Worm (Caenorhabditis elegans) whole organism, L4 larva: ENCODE data around the gene his-40.

Experiments used
- D1046.2 ChIP-seq: fragments of 200-800 bp; sonication (Bioruptor generic); IDR thresholded peaks from 2 replicates; pipeline ENCODE4 v1.3.6; 2022; ENCODE audit warnings: missing genetic modification characterization, missing compliant biosample characterization
- T20F7.1 ChIP-seq: fragments of 200-800 bp; sonication (Bioruptor generic); optimal IDR thresholded peaks from 2 replicates; lab custom pipeline; 2018; ENCODE audit warnings: mild to moderate bottlenecking, missing genetic modification characterization, missing compliant biosample characterization
- Y48G9A.11 ChIP-seq: fragments of 200-800 bp; sonication (Bioruptor generic); IDR thresholded peaks from 2 replicates; pipeline ENCODE4 v1.3.6; 2022; ENCODE audit warnings: missing genetic modification reagents, missing genetic modification characterization, missing compliant biosample characterization
- Y75B8A.6 ChIP-seq: fragments of 200-800 bp; sonication (Bioruptor generic); IDR thresholded peaks from 2 replicates; pipeline ENCODE4 v1.3.6; 2022; ENCODE audit warnings: missing genetic modification reagents, missing genetic modification characterization, missing compliant biosample characterization
- ZK337.2 ChIP-seq: fragments of 200-800 bp; sonication (Bioruptor generic); IDR thresholded peaks from 2 replicates; pipeline ENCODE4 v1.3.6; 2022; ENCODE audit warnings: missing genetic modification reagents, missing genetic modification characterization, missing compliant biosample characterization
- arid-1 ChIP-seq: fragments of 200-800 bp; sonication (Bioruptor generic); conservative IDR thresholded peaks from 2 replicates; pipeline ENCODE4 v1.3.6; 2022; ENCODE audit warnings: missing genetic modification reagents, missing genetic modification characterization, missing compliant biosample characterization
- daf-12 ChIP-seq: fragments of 150-350 bp; optimal IDR thresholded peaks from 2 replicates; lab custom pipeline; 2014; ENCODE audit warnings: missing biosample characterization, missing genetic modification reagents, missing genetic modification characterization
- daf-19 ChIP-seq: fragments of 200-800 bp; sonication (Bioruptor generic); conservative IDR thresholded peaks from 2 replicates; pipeline ENCODE4 v1.3.6; 2022; ENCODE audit warnings: missing genetic modification characterization, missing compliant biosample characterization
- daf-8 ChIP-seq: fragments of 200-800 bp; sonication (Bioruptor generic); IDR thresholded peaks from 2 replicates; pipeline ENCODE4 v1.3.6; 2022; ENCODE audit warnings: missing genetic modification characterization, missing compliant biosample characterization
- dmd-6 ChIP-seq: fragments of 200-800 bp; sonication (Bioruptor generic); IDR thresholded peaks from 2 replicates; pipeline ENCODE4 v1.3.6; 2022; ENCODE audit warnings: missing genetic modification reagents, missing genetic modification characterization, missing compliant biosample characterization
- dmd-9 ChIP-seq: fragments of 200-800 bp; sonication (Bioruptor generic); IDR thresholded peaks from 2 replicates; pipeline ENCODE4 v1.3.6; 2022; ENCODE audit warnings: missing genetic modification reagents, missing genetic modification characterization, missing compliant biosample characterization
- egl-43 ChIP-seq: fragments of 200-800 bp; sonication (Bioruptor generic); IDR thresholded peaks from 2 replicates; pipeline ENCODE4 v1.3.6; 2022; ENCODE audit warnings: missing genetic modification reagents, missing genetic modification characterization, missing compliant biosample characterization
- fkh-10 ChIP-seq: fragments of 150-350 bp; optimal IDR thresholded peaks from 2 replicates; lab custom pipeline; 2014; ENCODE audit warnings: missing biosample characterization, missing genetic modification reagents, missing genetic modification characterization
- fos-1 ChIP-seq: fragments of 150-350 bp; optimal IDR thresholded peaks from 2 replicates; lab custom pipeline; 2014; ENCODE audit warnings: missing biosample characterization, missing genetic modification characterization
- hif-1 ChIP-seq, 2 experiments: sonication (generic microtip); optimal IDR thresholded peaks; 2 replicates each; lab custom pipeline; 2016 to 2017; ENCODE audit warnings: missing compliant biosample characterization in 2 of 2, missing genetic modification characterization in 2 of 2, missing genetic modification reagents in 2 of 2, missing genotype in 2 of 2, mild to moderate bottlenecking in 1 of 2
- hlh-11 ChIP-seq: fragments of 200-800 bp; sonication (Bioruptor generic); optimal IDR thresholded peaks from 2 replicates; lab custom pipeline; 2018; ENCODE audit warnings: mild to moderate bottlenecking, missing genetic modification characterization, missing compliant biosample characterization
- hlh-30 ChIP-seq: sonication (generic microtip); optimal IDR thresholded peaks from 2 replicates; lab custom pipeline; 2017; ENCODE audit warnings: antibody characterized with exemption, mild to moderate bottlenecking, missing genetic modification characterization, missing compliant biosample characterization; ENCODE audit not compliant: insufficient read depth
- jun-1 ChIP-seq: fragments of 150-350 bp; optimal IDR thresholded peaks from 2 replicates; lab custom pipeline; 2014; ENCODE audit warnings: missing biosample characterization, missing genetic modification reagents, missing genetic modification characterization
- lim-7 ChIP-seq: fragments of 200-800 bp; sonication (Bioruptor generic); IDR thresholded peaks from 2 replicates; pipeline ENCODE4 v1.3.6; 2022; ENCODE audit warnings: missing genetic modification characterization, missing compliant biosample characterization
- lin-1 ChIP-seq: fragments of 200-800 bp; sonication (Bioruptor generic); IDR thresholded peaks from 2 replicates; pipeline ENCODE4 v1.3.6; 2022; ENCODE audit warnings: missing genetic modification reagents, missing genetic modification characterization, missing compliant biosample characterization
- lin-13 ChIP-seq: fragments of 150-350 bp; optimal IDR thresholded peaks from 2 replicates; lab custom pipeline; 2014; ENCODE audit warnings: missing biosample characterization, missing genetic modification reagents, missing genetic modification characterization
- lin-15B ChIP-seq: fragments of 150-350 bp; sonication (generic microtip); optimal IDR thresholded peaks from 3 replicates; lab custom pipeline; 2014; ENCODE audit warnings: missing biosample characterization, missing genetic modification characterization
- lin-29 ChIP-seq: fragments of 200-800 bp; sonication (Bioruptor generic); IDR thresholded peaks from 2 replicates; pipeline ENCODE4 v1.3.6; 2022; ENCODE audit warnings: missing genetic modification reagents, missing genetic modification characterization, missing compliant biosample characterization
- lin-39 ChIP-seq: fragments of 150-350 bp; optimal IDR thresholded peaks from 2 replicates; lab custom pipeline; 2014; ENCODE audit warnings: missing biosample characterization, missing genetic modification reagents, missing genetic modification characterization
- lsy-2 ChIP-seq, 2 experiments: fragments of 150-350 bp in 1 of 2; sonication (generic microtip) in 1 of 2; optimal IDR thresholded peaks; 2 replicates each; lab custom pipeline; 2014 to 2017; ENCODE audit warnings: missing biosample characterization in 2 of 2, missing genetic modification characterization in 2 of 2
- madf-5 ChIP-seq, 2 experiments: fragments of 200-800 bp; sonication (Bioruptor generic); IDR thresholded peaks; 2 replicates each; pipeline ENCODE4 v1.3.6; 2022; ENCODE audit warnings: missing compliant biosample characterization in 2 of 2, missing genetic modification characterization in 2 of 2
- mxl-2 ChIP-seq: fragments of 200-800 bp; sonication (Bioruptor generic); conservative IDR thresholded peaks from 2 replicates; pipeline ENCODE4 v1.3.6; 2022; ENCODE audit warnings: missing genetic modification reagents, missing genetic modification characterization, missing compliant biosample characterization
- mxl-3 ChIP-seq: fragments of 200-800 bp; sonication (Bioruptor generic); optimal IDR thresholded peaks from 2 replicates; lab custom pipeline; 2018; ENCODE audit warnings: mild to moderate bottlenecking, missing genetic modification characterization, missing compliant biosample characterization
- nhr-102 ChIP-seq: sonication (generic microtip); optimal IDR thresholded peaks from 2 replicates; lab custom pipeline; 2016; ENCODE audit warnings: mild to moderate bottlenecking, missing genetic modification characterization, moderate library complexity, missing compliant biosample characterization
- nhr-11 ChIP-seq: fragments of 150-350 bp; optimal IDR thresholded peaks from 2 replicates; lab custom pipeline; 2014; ENCODE audit warnings: missing biosample characterization, missing genetic modification characterization
- nhr-111 ChIP-seq: fragments of 200-800 bp; sonication (Bioruptor generic); optimal IDR thresholded peaks from 2 replicates; lab custom pipeline; 2018; ENCODE audit warnings: mild to moderate bottlenecking, missing genetic modification characterization, missing compliant biosample characterization
- nhr-25 ChIP-seq: sonication (generic microtip); optimal IDR thresholded peaks from 2 replicates; lab custom pipeline; 2017; ENCODE audit warnings: missing genetic modification characterization, mild to moderate bottlenecking, missing compliant biosample characterization, antibody characterized with exemption, moderate library complexity, borderline replicate concordance; ENCODE audit not compliant: insufficient read depth
- nhr-41 ChIP-seq: fragments of 200-800 bp; sonication (Bioruptor generic); IDR thresholded peaks from 2 replicates; pipeline ENCODE4 v1.3.6; 2022; ENCODE audit warnings: missing genetic modification reagents, missing genetic modification characterization, missing compliant biosample characterization
- nhr-42 ChIP-seq: fragments of 200-800 bp; sonication (Bioruptor generic); IDR thresholded peaks from 2 replicates; pipeline ENCODE4 v1.3.6; 2022; ENCODE audit warnings: missing genetic modification characterization, missing compliant biosample characterization
- nhr-48 ChIP-seq: sonication (generic microtip); optimal IDR thresholded peaks from 2 replicates; lab custom pipeline; 2016; ENCODE audit warnings: mild to moderate bottlenecking, missing genetic modification characterization, missing compliant biosample characterization
- nhr-77 ChIP-seq: fragments of 150-350 bp; optimal IDR thresholded peaks from 2 replicates; lab custom pipeline; 2014; ENCODE audit warnings: missing biosample characterization, missing genetic modification characterization
- php-3 ChIP-seq: fragments of 200-800 bp; sonication (Bioruptor generic); IDR thresholded peaks from 2 replicates; pipeline ENCODE4 v1.3.6; 2022; ENCODE audit warnings: missing genetic modification reagents, missing genetic modification characterization, missing compliant biosample characterization
- pqm-1 ChIP-seq: sonication (generic microtip); optimal IDR thresholded peaks from 2 replicates; lab custom pipeline; 2017; ENCODE audit warnings: missing biosample characterization, missing genetic modification characterization
- rbr-2 ChIP-seq: sonication (generic microtip); optimal IDR thresholded peaks from 2 replicates; lab custom pipeline; 2016; ENCODE audit warnings: missing genotype, missing genetic modification characterization, missing compliant biosample characterization
- saeg-2 ChIP-seq: fragments of 200-800 bp; sonication (Bioruptor generic); IDR thresholded peaks from 2 replicates; pipeline ENCODE4 v1.3.6; 2022; ENCODE audit warnings: missing genetic modification reagents, missing genetic modification characterization, missing compliant biosample characterization
- set-16 ChIP-seq: fragments of 200-800 bp; sonication (Bioruptor generic); IDR thresholded peaks from 2 replicates; pipeline ENCODE4 v1.3.6; 2022; ENCODE audit warnings: missing genetic modification reagents, missing genetic modification characterization, missing compliant biosample characterization
- snpc-1.2 ChIP-seq: fragments of 200-800 bp; sonication (Bioruptor generic); IDR thresholded peaks from 2 replicates; pipeline ENCODE4 v1.3.6; 2022; ENCODE audit warnings: missing genetic modification reagents, missing genetic modification characterization, missing compliant biosample characterization
- spr-1 ChIP-seq: sonication (generic microtip); optimal IDR thresholded peaks from 2 replicates; lab custom pipeline; 2016; ENCODE audit warnings: mild to moderate bottlenecking, missing genetic modification characterization, missing compliant biosample characterization
- spr-3 ChIP-seq: fragments of 200-800 bp; sonication (Bioruptor generic); optimal IDR thresholded peaks from 2 replicates; lab custom pipeline; 2018; ENCODE audit warnings: mild to moderate bottlenecking, missing genetic modification characterization, missing compliant biosample characterization
- tra-1 ChIP-seq: fragments of 200-800 bp; sonication (Bioruptor generic); IDR thresholded peaks from 2 replicates; pipeline ENCODE4 v1.3.6; 2022; ENCODE audit warnings: missing genetic modification reagents, missing genetic modification characterization, missing compliant biosample characterization
- unc-130 ChIP-seq: sonication (generic microtip); optimal IDR thresholded peaks from 2 replicates; lab custom pipeline; 2016; ENCODE audit warnings: missing genetic modification reagents, missing genetic modification characterization, missing compliant biosample characterization
- unc-39 ChIP-seq: sonication (generic microtip); optimal IDR thresholded peaks from 2 replicates; lab custom pipeline; 2017; ENCODE audit warnings: missing biosample characterization, missing genetic modification characterization
- zfp-2 ChIP-seq: sonication (generic microtip); optimal IDR thresholded peaks from 2 replicates; lab custom pipeline; 2016; ENCODE audit warnings: mild to moderate bottlenecking, missing genetic modification characterization, missing compliant biosample characterization
- zip-11 ChIP-seq: fragments of 200-800 bp; sonication (Bioruptor generic); IDR thresholded peaks from 2 replicates; pipeline ENCODE4 v1.3.6; 2022; ENCODE audit warnings: missing genetic modification characterization, missing compliant biosample characterization
- zip-2 ChIP-seq: fragments of 150-350 bp; optimal IDR thresholded peaks from 2 replicates; lab custom pipeline; 2014; ENCODE audit warnings: missing biosample characterization, missing genetic modification characterization
- ztf-7 ChIP-seq: fragments of 150-350 bp; optimal IDR thresholded peaks from 2 replicates; lab custom pipeline; 2014; ENCODE audit warnings: missing biosample characterization, missing genetic modification characterization

Gene his-40

DNA sequence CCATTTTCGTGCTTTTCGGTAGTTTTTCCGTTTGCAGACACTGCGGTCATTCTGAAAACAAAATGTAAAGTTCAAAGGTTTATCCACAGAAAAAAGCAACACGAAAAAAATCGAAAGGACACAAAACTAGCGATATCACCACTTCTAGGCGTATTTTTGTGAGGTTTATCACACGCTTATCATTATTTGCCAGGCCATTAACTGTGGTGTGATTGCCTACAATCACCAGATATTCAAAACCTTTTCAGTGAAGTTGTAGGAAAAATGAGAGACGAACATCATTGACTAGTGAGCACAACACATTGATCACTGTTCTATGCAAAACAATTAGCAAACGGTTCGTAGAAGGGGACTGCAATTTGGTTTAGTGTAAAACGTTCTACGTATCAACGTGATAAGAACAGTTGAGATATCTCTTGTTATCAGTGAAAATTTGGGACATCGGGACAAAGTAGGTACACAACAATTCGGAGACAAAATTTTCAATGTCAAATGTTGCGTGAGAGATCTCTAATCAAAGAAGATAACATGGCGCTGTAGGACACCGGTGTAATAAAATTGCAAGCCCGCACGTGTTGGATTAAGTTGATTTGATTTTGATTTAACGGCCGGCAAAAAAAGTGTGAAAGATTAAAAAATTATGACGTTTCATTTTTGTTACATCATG lies 4.3 kb upstream of the his-40 start, which contains the start of gene sur-5 (continued):
- TF ChIP-seq unc-130 (GFP tag; lab: Kevin White, UChicago), result no peak
- no peak for TF ChIP-seq spr-3 (GFP tag; lab: Kevin White, UChicago)
- no peak for TF ChIP-seq spr-1 (tag; lab: Kevin White, UChicago)
- TF ChIP-seq nhr-41, result no peak
- TF ChIP-seq daf-12, result no peak
- no peak for TF ChIP-seq fos-1 (tag; lab: Kevin White, UChicago)
- TF ChIP-seq T20F7.1 (GFP tag; lab: Kevin White, UChicago), result no peak
- peak; percentile 81 for TF ChIP-seq hlh-11 (tag; lab: Kevin White, UChicago)
- no peak for TF ChIP-seq Y75B8A.6 (GFP tag; lab: Robert Waterston, UW)
- TF ChIP-seq zip-2 (tag; lab: Kevin White, UChicago), result no peak
- no peak for TF ChIP-seq lin-13 (GFP tag; lab: Kevin White, UChicago)
- no peak for TF ChIP-seq snpc-1.2
- TF ChIP-seq lin-39 (tag; lab: Kevin White, UChicago), result no peak
- no peak for TF ChIP-seq madf-5 (GFP tag; IDR thresholded peaks at IDR 0.05; lab: Robert Waterston, UW)
- no peak for TF ChIP-seq rbr-2 (tag; lab: Kevin White, UChicago)
- TF ChIP-seq nhr-11 (tag; lab: Kevin White, UChicago), result no peak
- peak; percentile 54 for TF ChIP-seq hlh-30 (tag; lab: Kevin White, UChicago)
- TF ChIP-seq lin-1 (GFP tag; lab: Robert Waterston, UW), result no peak
- no peak for TF ChIP-seq zfp-2 (tag; lab: Kevin White, UChicago)
- TF ChIP-seq saeg-2 (GFP tag; lab: Robert Waterston, UW), result no peak
- TF ChIP-seq nhr-42 (GFP tag; lab: Robert Waterston, UW), result no peak
- no peak for TF ChIP-seq fkh-10
- TF ChIP-seq unc-39 (tag; lab: Kevin White, UChicago), result no peak
- TF ChIP-seq nhr-48, result peak; percentile 84
- no peak for TF ChIP-seq lsy-2 (tag; optimal IDR thresholded peaks at IDR 0.05; lab: Kevin White, UChicago)
- TF ChIP-seq lim-7, result no peak
- TF ChIP-seq set-16 (GFP tag; lab: Robert Waterston, UW), result no peak
- TF ChIP-seq nhr-111 (GFP tag; lab: Kevin White, UChicago), result no peak
- TF ChIP-seq zip-11 (GFP tag; lab: Robert Waterston, UW), result no peak
- no peak for TF ChIP-seq egl-43 (GFP tag; lab: Robert Waterston, UW)
- no peak for TF ChIP-seq jun-1
- no peak for TF ChIP-seq ZK337.2
- 0 out of 2 replicates have a peak, but pooled peaks have one; percentile 22 for TF ChIP-seq php-3 (GFP tag; lab: Robert Waterston, UW)
- peak; percentile 81 for TF ChIP-seq pqm-1 (tag; lab: Kevin White, UChicago)
- peak; percentile 20 for TF ChIP-seq nhr-77
- TF ChIP-seq arid-1, result no peak
- TF ChIP-seq lin-15B, result no peak
- TF ChIP-seq nhr-102, result peak; percentile 52
- TF ChIP-seq nhr-25 (tag; lab: Kevin White, UChicago), result no peak
- TF ChIP-seq Y48G9A.11 (GFP tag; lab: Robert Waterston, UW), result no peak
- no peak for TF ChIP-seq mxl-2
- TF ChIP-seq hif-1 (tag; optimal IDR thresholded peaks at IDR 0.05; lab: Kevin White, UChicago), result no peak
- no peak for TF ChIP-seq lin-29 (GFP tag; lab: Robert Waterston, UW)
- TF ChIP-seq D1046.2 (GFP tag; lab: Robert Waterston, UW), result no peak
- TF ChIP-seq daf-8 (GFP tag; lab: Robert Waterston, UW), result no peak
- no peak for TF ChIP-seq ztf-7 (tag; lab: Kevin White, UChicago)
- TF ChIP-seq tra-1 (GFP tag; lab: Robert Waterston, UW), result no peak
- TF ChIP-seq dmd-6, result peak; percentile 61
- no peak for TF ChIP-seq dmd-9 (GFP tag; lab: Robert Waterston, UW)
- no peak for TF ChIP-seq daf-19
- peak; percentile 62 for TF ChIP-seq mxl-3 (GFP tag; lab: Kevin White, UChicago)
